Worm (Caenorhabditis elegans): ENCODE results near the gene fbxa-150.

DNA sequence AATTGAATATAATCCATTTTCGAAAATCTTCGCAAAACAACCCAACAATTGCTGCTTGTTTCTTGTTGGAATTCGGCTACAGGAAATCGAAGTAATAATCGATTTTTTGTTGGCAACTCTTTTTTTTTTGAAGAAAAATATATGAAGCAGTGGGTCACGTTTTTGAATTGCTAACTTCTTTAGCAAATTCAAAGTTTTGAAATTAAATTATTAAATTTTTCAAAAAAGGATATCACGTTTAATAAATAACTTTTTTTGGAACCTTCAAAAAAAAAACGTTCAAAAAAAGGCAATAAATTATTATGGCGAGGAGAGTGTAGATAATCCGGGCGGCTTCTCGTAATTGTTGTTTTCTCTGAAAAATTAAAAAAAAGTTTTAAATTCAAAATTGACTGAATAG lies 13.8 kb downstream of the fbxa-150 start, which contains the start of gene Y38H6C.15:
- TF ChIP-seq sox-4 (tag; optimal IDR thresholded peaks at IDR 0.05) = no peak
- no peak for TF ChIP-seq ama-1 (optimal IDR thresholded peaks at IDR 0.05)
- TF ChIP-seq zip-5 (tag; optimal IDR thresholded peaks at IDR 0.05) = no peak
- TF ChIP-seq fkh-10 (GFP tag; optimal IDR thresholded peaks at IDR 0.05) = no peak
- TF ChIP-seq pat-9 (tag; optimal IDR thresholded peaks at IDR 0.05) = no peak
- TF ChIP-seq ceh-9 (tag; optimal IDR thresholded peaks at IDR 0.05) = no peak
- TF ChIP-seq lin-11 (tag; optimal IDR thresholded peaks at IDR 0.05) = no peak

Data from whole organism, late embryonic.